Fruit fly (Drosophila melanogaster) whole organism, prepupa: ENCODE measurements around the gene PMP34.

Experiments
- Blimp-1 ChIP-seq: fragments of 200-800 bp; sonication (Bioruptor generic); optimal IDR thresholded peaks from 3 replicates; lab custom pipeline; 2017; ENCODE audit warnings: missing biosample characterization, missing genetic modification characterization, mild to moderate bottlenecking, moderate library complexity, missing genetic modification reagents
- CG10631 ChIP-seq: fragments of 200-800 bp; sonication (Bioruptor generic); optimal IDR thresholded peaks from 2 replicates; lab custom pipeline; 2016; ENCODE audit warnings: missing biosample characterization, missing genetic modification characterization
- CG10669 ChIP-seq: fragments of 200-800 bp; sonication (Bioruptor generic); optimal IDR thresholded peaks from 3 replicates; lab custom pipeline; 2018; ENCODE audit warnings: missing biosample characterization, mild to moderate bottlenecking, missing genetic modification characterization, moderate library complexity
- CG11294 ChIP-seq: fragments of 200-800 bp; sonication (Bioruptor generic); IDR thresholded peaks from 2 replicates; pipeline ENCODE4 v1.3.6; 2022; ENCODE audit warnings: missing biosample characterization, missing genetic modification characterization
- CG11762 ChIP-seq: fragments of 200-800 bp; sonication (Bioruptor generic); optimal IDR thresholded peaks from 3 replicates; lab custom pipeline; 2016; ENCODE audit warnings: missing biosample characterization, missing genetic modification characterization; ENCODE audit not compliant: insufficient read depth
- CG11902 ChIP-seq: fragments of 200-800 bp; sonication (Bioruptor generic); optimal IDR thresholded peaks from 3 replicates; lab custom pipeline; 2016; ENCODE audit warnings: missing biosample characterization, missing genetic modification characterization
- CG15336 ChIP-seq: fragments of 200-800 bp; sonication (Bioruptor generic); IDR thresholded peaks from 2 replicates; pipeline ENCODE4 v1.3.6; 2022; ENCODE audit warnings: missing biosample characterization, missing genetic modification characterization
- CG16779 ChIP-seq: fragments of 200-800 bp; sonication (Bioruptor generic); optimal IDR thresholded peaks from 3 replicates; lab custom pipeline; 2017; ENCODE audit warnings: missing biosample characterization, mild to moderate bottlenecking, missing genetic modification characterization
- CG3032 ChIP-seq: fragments of 200-800 bp; optimal IDR thresholded peaks from 2 replicates; lab custom pipeline; 2019; ENCODE audit warnings: missing biosample characterization, mild to moderate bottlenecking, missing genetic modification characterization, moderate library complexity
- CG31627 ChIP-seq: fragments of 200-800 bp; sonication (Bioruptor generic); optimal IDR thresholded peaks from 3 replicates; lab custom pipeline; 2016; ENCODE audit warnings: missing biosample characterization, missing genetic modification characterization
- CG32006 ChIP-seq: fragments of 200-800 bp; sonication (Bioruptor generic); optimal IDR thresholded peaks from 3 replicates; lab custom pipeline; 2017; ENCODE audit warnings: missing biosample characterization, mild to moderate bottlenecking, missing genetic modification characterization
- CG34406 ChIP-seq: fragments of 200-800 bp; sonication (Bioruptor generic); optimal IDR thresholded peaks from 3 replicates; lab custom pipeline; 2016; ENCODE audit warnings: missing biosample characterization, missing genetic modification characterization
- CG6276 ChIP-seq: fragments of 200-800 bp; sonication (Bioruptor generic); optimal IDR thresholded peaks from 2 replicates; lab custom pipeline; 2017; ENCODE audit warnings: missing biosample characterization, mild to moderate bottlenecking, missing genetic modification characterization
- CG6792 ChIP-seq: fragments of 200-800 bp; sonication (Bioruptor generic); optimal IDR thresholded peaks from 3 replicates; lab custom pipeline; 2016; ENCODE audit warnings: missing biosample characterization, missing genetic modification characterization
- CG7368 ChIP-seq: fragments of 200-800 bp; sonication (Bioruptor generic); optimal IDR thresholded peaks from 3 replicates; lab custom pipeline; 2016; ENCODE audit warnings: missing biosample characterization, missing genetic modification characterization
- CG8119 ChIP-seq: fragments of 200-800 bp; sonication (Bioruptor generic); IDR thresholded peaks from 3 replicates; pipeline ENCODE4 v1.3.6; 2022; ENCODE audit warnings: missing biosample characterization, missing genetic modification characterization
- CG8319 ChIP-seq: fragments of 200-800 bp; sonication (Bioruptor generic); optimal IDR thresholded peaks from 3 replicates; lab custom pipeline; 2016; ENCODE audit warnings: missing biosample characterization, missing genetic modification characterization
- CG8632 ChIP-seq: fragments of 200-800 bp; sonication (Bioruptor generic); optimal IDR thresholded peaks from 3 replicates; lab custom pipeline; 2016; ENCODE audit warnings: missing biosample characterization, missing genetic modification characterization
- CG9139 ChIP-seq: fragments of 200-800 bp; sonication (Bioruptor generic); optimal IDR thresholded peaks from 3 replicates; lab custom pipeline; 2017; ENCODE audit warnings: missing biosample characterization, mild to moderate bottlenecking, missing genetic modification characterization
- Eip75B ChIP-seq: fragments of 200-800 bp; sonication (Bioruptor generic); optimal IDR thresholded peaks from 3 replicates; lab custom pipeline; 2016; ENCODE audit warnings: missing biosample characterization, missing genetic modification characterization
- Eip78C ChIP-seq: fragments of 200-800 bp; sonication (Bioruptor generic); peaks from one replicate; lab custom pipeline; 2016; ENCODE audit warnings: missing biosample characterization, missing genetic modification characterization
- Eip93F ChIP-seq: fragments of 200-800 bp; sonication (Bioruptor generic); optimal IDR thresholded peaks from 2 replicates; lab custom pipeline; 2016; ENCODE audit warnings: missing biosample characterization, mild to moderate bottlenecking, missing genetic modification characterization
- Ets21C ChIP-seq: fragments of 200-800 bp; sonication (Bioruptor generic); optimal IDR thresholded peaks from 3 replicates; lab custom pipeline; 2016; ENCODE audit warnings: missing biosample characterization, missing genetic modification characterization
- Ets96B ChIP-seq: fragments of 200-800 bp; optimal IDR thresholded peaks from 2 replicates; lab custom pipeline; 2019; ENCODE audit warnings: missing biosample characterization, mild to moderate bottlenecking, missing genetic modification characterization, moderate library complexity
- Gug ChIP-seq: fragments of 200-800 bp; sonication (Bioruptor generic); IDR thresholded peaks from 2 replicates; pipeline ENCODE4 v1.3.6; 2022; ENCODE audit warnings: missing biosample characterization, missing genetic modification characterization
- Hr38 ChIP-seq: sonication (Bioruptor generic); optimal IDR thresholded peaks from 2 replicates; lab custom pipeline; 2016; ENCODE audit warnings: missing biosample characterization, missing genetic modification characterization
- Hr39 ChIP-seq: fragments of 200-800 bp; sonication (Bioruptor generic); optimal IDR thresholded peaks from 2 replicates; lab custom pipeline; 2016; ENCODE audit warnings: missing biosample characterization, missing genetic modification characterization
- Hr4 ChIP-seq: fragments of 200-800 bp; sonication (Bioruptor generic); optimal IDR thresholded peaks from 3 replicates; lab custom pipeline; 2016; ENCODE audit warnings: missing biosample characterization, missing genetic modification characterization
- Lpt ChIP-seq: fragments of 200-800 bp; sonication (Bioruptor generic); optimal IDR thresholded peaks from 3 replicates; lab custom pipeline; 2016; ENCODE audit warnings: missing biosample characterization, missing genetic modification characterization
- Met ChIP-seq: fragments of 200-800 bp; sonication (Bioruptor generic); optimal IDR thresholded peaks from 3 replicates; lab custom pipeline; 2016; ENCODE audit warnings: missing biosample characterization, missing genetic modification characterization
- OdsH ChIP-seq: fragments of 200-800 bp; sonication (Bioruptor generic); optimal IDR thresholded peaks from 3 replicates; lab custom pipeline; 2016; ENCODE audit warnings: missing biosample characterization, missing genetic modification characterization
- Smox ChIP-seq: fragments of 200-800 bp; sonication (Bioruptor generic); optimal IDR thresholded peaks from 3 replicates; lab custom pipeline; 2016; ENCODE audit warnings: missing biosample characterization, missing genetic modification characterization
- Sox14 ChIP-seq: fragments of 200-800 bp; sonication (Bioruptor generic); optimal IDR thresholded peaks from 3 replicates; lab custom pipeline; 2016; ENCODE audit warnings: missing biosample characterization, missing genetic modification characterization
- Sox15 ChIP-seq: fragments of 200-800 bp; sonication (Bioruptor generic); optimal IDR thresholded peaks from 3 replicates; lab custom pipeline; 2016; ENCODE audit warnings: missing biosample characterization, missing genetic modification characterization
- achi ChIP-seq: fragments of 200-800 bp; sonication (Bioruptor generic); optimal IDR thresholded peaks from 3 replicates; lab custom pipeline; 2016; ENCODE audit warnings: missing biosample characterization, missing genetic modification characterization
- acj6 ChIP-seq: fragments of 200-800 bp; sonication (Bioruptor generic); optimal IDR thresholded peaks from 3 replicates; lab custom pipeline; 2016; ENCODE audit warnings: missing biosample characterization, missing genetic modification characterization
- dac ChIP-seq: fragments of 200-800 bp; sonication (Bioruptor generic); optimal IDR thresholded peaks from 2 replicates; lab custom pipeline; 2017; ENCODE audit warnings: missing biosample characterization, mild to moderate bottlenecking, missing genetic modification characterization
- dsx ChIP-seq: fragments of 200-800 bp; optimal IDR thresholded peaks from 3 replicates; lab custom pipeline; 2019; ENCODE audit warnings: missing biosample characterization, mild to moderate bottlenecking, missing genetic modification characterization, moderate library complexity; ENCODE audit not compliant: poor library complexity, severe bottlenecking
- eg ChIP-seq: fragments of 200-800 bp; sonication (Bioruptor generic); IDR thresholded peaks from 3 replicates; pipeline ENCODE4 v1.3.6; 2022; ENCODE audit warnings: missing biosample characterization, missing genetic modification characterization
- esn ChIP-seq: fragments of 200-800 bp; sonication (Bioruptor generic); optimal IDR thresholded peaks from 2 replicates; lab custom pipeline; 2016; ENCODE audit warnings: missing biosample characterization, mild to moderate bottlenecking, missing genetic modification characterization, moderate library complexity
- fd59A ChIP-seq: fragments of 200-800 bp; sonication (Bioruptor generic); optimal IDR thresholded peaks from 2 replicates; lab custom pipeline; 2017; ENCODE audit warnings: missing biosample characterization, mild to moderate bottlenecking, missing genetic modification characterization, missing genetic modification reagents
- fd85E ChIP-seq: fragments of 200-800 bp; sonication (Bioruptor generic); optimal IDR thresholded peaks from 3 replicates; lab custom pipeline; 2016; ENCODE audit warnings: missing biosample characterization, missing genetic modification characterization
- fkh ChIP-seq: fragments of 200-800 bp; sonication (Bioruptor generic); optimal IDR thresholded peaks from 3 replicates; lab custom pipeline; 2017; ENCODE audit warnings: missing biosample characterization, mild to moderate bottlenecking, missing genetic modification characterization, moderate library complexity
- lz ChIP-seq: fragments of 200-800 bp; sonication (Bioruptor generic); optimal IDR thresholded peaks from 3 replicates; lab custom pipeline; 2016; ENCODE audit warnings: missing biosample characterization, missing genetic modification characterization
- net ChIP-seq: fragments of 200-800 bp; sonication (Bioruptor generic); optimal IDR thresholded peaks from 3 replicates; lab custom pipeline; 2016; ENCODE audit warnings: missing biosample characterization, missing genetic modification characterization
- pdm3 ChIP-seq: fragments of 200-800 bp; sonication (Bioruptor generic); optimal IDR thresholded peaks from 3 replicates; lab custom pipeline; 2016; ENCODE audit warnings: missing biosample characterization, missing genetic modification characterization
- spab ChIP-seq: fragments of 200-800 bp; sonication (Bioruptor generic); optimal IDR thresholded peaks from 2 replicates; lab custom pipeline; 2017; ENCODE audit warnings: missing biosample characterization, mild to moderate bottlenecking, missing genetic modification characterization, missing genetic modification reagents
- ss ChIP-seq, 2 experiments: fragments of 200-800 bp; sonication (Bioruptor generic); optimal IDR thresholded peaks; 2 replicates in 1 of 2; 3 replicates in 1 of 2; lab custom pipeline; 2017 to 2018; ENCODE audit warnings: mild to moderate bottlenecking in 2 of 2, missing biosample characterization in 2 of 2, missing genetic modification characterization in 2 of 2, moderate library complexity in 1 of 2
- svp ChIP-seq: fragments of 200-800 bp; sonication (Bioruptor generic); peaks from one replicate; lab custom pipeline; 2016; ENCODE audit warnings: missing biosample characterization, missing genetic modification characterization
- topi ChIP-seq: fragments of 200-800 bp; sonication (Bioruptor generic); optimal IDR thresholded peaks from 3 replicates; lab custom pipeline; 2016; ENCODE audit warnings: missing biosample characterization, missing genetic modification characterization
- vri ChIP-seq: fragments of 200-800 bp; sonication (Bioruptor generic); optimal IDR thresholded peaks from 3 replicates; lab custom pipeline; 2016; ENCODE audit warnings: missing biosample characterization, mild to moderate bottlenecking, missing genetic modification characterization

The PMP34 gene

dm6 chr3L:4286784-4287183, 31.8 kb upstream of the PMP34 start, which contains the start of gene TfIIEbeta (continued):
- no peak for TF ChIP-seq OdsH (GFP tag; lab: Kevin White, UChicago)
- TF ChIP-seq CG11762, result no peak
- TF ChIP-seq Hr38 (GFP tag; lab: Kevin White, UChicago), result no peak
- TF ChIP-seq Sox14 (GFP tag; lab: Kevin White, UChicago), result peak; percentile 37
- TF ChIP-seq eg (GFP tag; lab: Robert Waterston, UW), result peak; percentile 64; the same call in 2 of the 3 replicates
- no peak for TF ChIP-seq Eip75B (GFP tag; lab: Kevin White, UChicago)
- TF ChIP-seq Hr39 (GFP tag; lab: Kevin White, UChicago), result no peak
- TF ChIP-seq CG8119 (GFP tag; lab: Robert Waterston, UW), result peak; percentile 46; the same call in 1 of the 3 replicates
- TF ChIP-seq topi (GFP tag; lab: Kevin White, UChicago), result no peak
- no peak for TF ChIP-seq CG34406
- no peak for TF ChIP-seq CG32006
- no peak for TF ChIP-seq achi (GFP tag; lab: Kevin White, UChicago)
- no peak for TF ChIP-seq Met (GFP tag; lab: Kevin White, UChicago)
- peak; percentile 18 for TF ChIP-seq esn (GFP tag; lab: Kevin White, UChicago)
- no peak for TF ChIP-seq CG11294
- no peak for TF ChIP-seq acj6 (GFP tag; lab: Kevin White, UChicago)
- TF ChIP-seq Ets21C, result no peak
- no peak for TF ChIP-seq fd85E (GFP tag; lab: Kevin White, UChicago)
- no peak for TF ChIP-seq CG7368
- TF ChIP-seq CG8319 (GFP tag; lab: Kevin White, UChicago), result no peak
- no peak for TF ChIP-seq Sox15
- TF ChIP-seq Lpt (GFP tag; lab: Kevin White, UChicago), result no peak
- no peak for TF ChIP-seq CG8632 (GFP tag; lab: Kevin White, UChicago)
- TF ChIP-seq Ets96B (tag; lab: Kevin White, UChicago), result no peak
- TF ChIP-seq CG15336, result peak; percentile 53; the same call in 1 of the 2 replicates
- TF ChIP-seq vri (GFP tag; lab: Kevin White, UChicago), result no peak
- no peak for TF ChIP-seq Hr4 (GFP tag; lab: Kevin White, UChicago)
- TF ChIP-seq CG10631 (GFP tag; lab: Kevin White, UChicago), result no peak
- peak; percentile 72 for TF ChIP-seq svp (GFP tag; lab: Kevin White, UChicago)
- TF ChIP-seq fd59A (GFP tag; lab: Kevin White, UChicago), result no peak
- no peak for TF ChIP-seq pdm3
- TF ChIP-seq net, result no peak
- peak; percentile 10 for TF ChIP-seq CG3032 (tag; lab: Kevin White, UChicago)
- no peak for TF ChIP-seq spab (GFP tag; lab: Kevin White, UChicago)
- no peak for TF ChIP-seq CG10669 (GFP tag; lab: Kevin White, UChicago)
- no peak for TF ChIP-seq CG6792 (GFP tag; lab: Kevin White, UChicago)
- TF ChIP-seq Blimp-1 (GFP tag; lab: Kevin White, UChicago), result no peak
- TF ChIP-seq, all 60 proteins: peak for 13

dm6 chr3L:4288591-4289056, 29.9 kb upstream of the PMP34 start, which contains the start of gene Hexo1:
TSS of gene Hexo1 (plus strand) at chr3L:4288641.
- TF ChIP-seq Sox14 (GFP tag; lab: Kevin White, UChicago) (peak; percentile 87), acj6 (GFP tag; lab: Kevin White, UChicago) (peak; percentile 66), Gug (no peak; the same call in 1 of the 2 replicates), ss (GFP tag; optimal IDR thresholded peaks at IDR 0.05; lab: Kevin White, UChicago) (peak; percentile 73 to 75), vri (GFP tag; lab: Kevin White, UChicago) (no peak), CG7368 (no peak), CG16779 (tag; lab: Kevin White, UChicago) (no peak), CG11902 (GFP tag; lab: Kevin White, UChicago) (no peak), CG9139 (GFP tag; lab: Kevin White, UChicago) (no peak), Eip93F (GFP tag; lab: Kevin White, UChicago) (no peak), Eip78C (GFP tag; lab: Kevin White, UChicago) (peak; percentile 95), CG8119 (GFP tag; lab: Robert Waterston, UW) (peak; percentile 35; the same call in 1 of the 3 replicates), CG10631 (GFP tag; lab: Kevin White, UChicago) (no peak), CG8319 (GFP tag; lab: Kevin White, UChicago) (no peak), CG31627 (peak; percentile 64), Smox (GFP tag; lab: Kevin White, UChicago) (no peak), lz (peak; percentile 59), CG6276 (GFP tag; lab: Kevin White, UChicago) (no peak), Hr4 (GFP tag; lab: Kevin White, UChicago) (no peak), CG8632 (GFP tag; lab: Kevin White, UChicago) (peak; percentile 62), dsx (GFP tag; lab: Kevin White, UChicago) (peak; percentile 73), Hr39 (GFP tag; lab: Kevin White, UChicago) (peak; percentile 68), achi (GFP tag; lab: Kevin White, UChicago) (peak; percentile 65), dac (peak; percentile 20), fkh (peak; percentile 84)
